Worm (Caenorhabditis elegans): Measurements from ENCODE around the gene lips-15.

DNA sequence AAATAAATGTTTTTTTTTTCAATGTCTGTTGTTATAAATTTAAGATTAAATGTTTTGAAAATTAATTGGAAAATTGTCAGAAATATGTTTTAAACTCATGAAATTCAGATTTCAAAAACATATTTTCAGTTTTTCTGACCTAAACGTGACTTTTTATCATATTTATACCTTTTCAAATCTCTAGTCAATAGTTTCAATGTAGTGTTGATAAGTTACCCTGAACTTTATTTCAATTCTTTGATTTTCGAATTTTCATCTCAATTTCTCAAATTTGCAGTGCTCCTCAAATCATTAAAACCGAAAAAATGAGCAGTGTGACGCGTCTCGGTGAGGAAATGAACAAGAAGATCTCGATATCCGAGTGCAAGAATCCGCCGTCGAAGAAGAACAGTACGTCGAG is 50.3 kb downstream of the lips-15 start, which contains the start of gene rgs-4:
- TF ChIP-seq ces-1 (GFP tag; optimal IDR thresholded peaks at IDR 0.05) (no peak), snpc-4 (tag; optimal IDR thresholded peaks at IDR 0.05) (no peak), lin-13 (tag; optimal IDR thresholded peaks at IDR 0.05) (no peak), ceh-43 (GFP tag; optimal IDR thresholded peaks at IDR 0.05) (no peak), tbx-8 (GFP tag; optimal IDR thresholded peaks at IDR 0.05) (no peak), unc-62 (GFP tag; optimal IDR thresholded peaks at IDR 0.05) (no peak), ceh-39 (tag; optimal IDR thresholded peaks at IDR 0.05) (no peak), nhr-237 (tag; optimal IDR thresholded peaks at IDR 0.05) (no peak), ztf-11 (tag; optimal IDR thresholded peaks at IDR 0.05) (no peak)
